Worm (Caenorhabditis elegans) whole organism, mixed stage, embryonic: ENCODE data around the gene myo-2.

Experiments used
- M03D4.4 ChIP-seq: sonication (generic microtip); optimal IDR thresholded peaks from 2 replicates; lab custom pipeline; 2017; ENCODE audit warnings: mild to moderate bottlenecking, missing genetic modification characterization, missing compliant biosample characterization
- bed-3 ChIP-seq: fragments of 200-800 bp; sonication (Bioruptor generic); optimal IDR thresholded peaks from 3 replicates; lab custom pipeline; 2018; ENCODE audit warnings: mild to moderate bottlenecking, missing genetic modification characterization, moderate library complexity, missing compliant biosample characterization
- blmp-1 ChIP-seq: fragments of 150-350 bp; optimal IDR thresholded peaks from 2 replicates; lab custom pipeline; 2014; ENCODE audit warnings: missing biosample characterization, missing genetic modification characterization
- ceh-39 ChIP-seq: fragments of 150-350 bp; optimal IDR thresholded peaks from 2 replicates; lab custom pipeline; 2014; ENCODE audit warnings: missing biosample characterization, missing genetic modification characterization
- ceh-43 ChIP-seq: fragments of 200-800 bp; sonication (Bioruptor generic); optimal IDR thresholded peaks from 2 replicates; lab custom pipeline; 2018; ENCODE audit warnings: mild to moderate bottlenecking, missing genetic modification characterization, moderate library complexity, missing compliant biosample characterization
- ceh-83 ChIP-seq: fragments of 200-800 bp; sonication (Bioruptor generic); optimal IDR thresholded peaks from 2 replicates; lab custom pipeline; 2018; ENCODE audit warnings: mild to moderate bottlenecking, missing genetic modification characterization, missing compliant biosample characterization
- ces-1 ChIP-seq: fragments of 150-350 bp; optimal IDR thresholded peaks from 2 replicates; lab custom pipeline; 2014; ENCODE audit warnings: missing biosample characterization, missing genetic modification reagents, missing genetic modification characterization
- cnd-1 ChIP-seq: fragments of 200-800 bp; sonication (Bioruptor generic); optimal IDR thresholded peaks from 2 replicates; lab custom pipeline; 2018; ENCODE audit warnings: mild to moderate bottlenecking, missing genetic modification characterization, missing compliant biosample characterization
- drap-1 ChIP-seq: fragments of 200-800 bp; sonication (Bioruptor generic); optimal IDR thresholded peaks from 3 replicates; lab custom pipeline; 2018; ENCODE audit warnings: mild to moderate bottlenecking, missing genetic modification characterization, missing compliant biosample characterization
- elt-1 ChIP-seq: sonication (generic microtip); optimal IDR thresholded peaks from 2 replicates; lab custom pipeline; 2017; ENCODE audit warnings: missing genetic modification characterization, mild to moderate bottlenecking, missing compliant biosample characterization, antibody characterized with exemption, moderate library complexity, borderline replicate concordance; ENCODE audit not compliant: insufficient read depth
- elt-3 ChIP-seq: fragments of 150-350 bp; optimal IDR thresholded peaks from 2 replicates; lab custom pipeline; 2014; ENCODE audit warnings: missing biosample characterization, missing genetic modification characterization
- flh-1 ChIP-seq: fragments of 200-800 bp; sonication (Bioruptor generic); optimal IDR thresholded peaks from 2 replicates; lab custom pipeline; 2018; ENCODE audit warnings: mild to moderate bottlenecking, missing genetic modification characterization, moderate library complexity, missing compliant biosample characterization
- ham-2 ChIP-seq: fragments of 200-800 bp; sonication (Bioruptor generic); optimal IDR thresholded peaks from 2 replicates; lab custom pipeline; 2018; ENCODE audit warnings: mild to moderate bottlenecking, missing genetic modification characterization, missing compliant biosample characterization
- hlh-1 ChIP-seq: fragments of 150-350 bp; optimal IDR thresholded peaks from 2 replicates; lab custom pipeline; 2014; ENCODE audit warnings: missing biosample characterization, missing genetic modification reagents, missing genetic modification characterization
- lin-13 ChIP-seq: fragments of 150-350 bp; optimal IDR thresholded peaks from 2 replicates; lab custom pipeline; 2014; ENCODE audit warnings: missing biosample characterization, missing genetic modification characterization
- lin-32 ChIP-seq: fragments of 200-800 bp; sonication (Bioruptor generic); optimal IDR thresholded peaks from 2 replicates; lab custom pipeline; 2018; ENCODE audit warnings: mild to moderate bottlenecking, missing genetic modification characterization, missing compliant biosample characterization
- lsy-2 ChIP-seq: fragments of 150-350 bp; optimal IDR thresholded peaks from 2 replicates; lab custom pipeline; 2014; ENCODE audit warnings: missing biosample characterization, missing genetic modification characterization
- mab-5 ChIP-seq: fragments of 150-350 bp; optimal IDR thresholded peaks from 2 replicates; lab custom pipeline; 2014; ENCODE audit warnings: missing biosample characterization, missing genetic modification characterization
- mls-2 ChIP-seq: sonication (generic microtip); optimal IDR thresholded peaks from 2 replicates; lab custom pipeline; 2016; ENCODE audit warnings: mild to moderate bottlenecking, missing genetic modification characterization, moderate library complexity, missing compliant biosample characterization
- nhr-12 ChIP-seq: fragments of 150-350 bp; optimal IDR thresholded peaks from 2 replicates; lab custom pipeline; 2014; ENCODE audit warnings: missing biosample characterization, missing genetic modification characterization
- nhr-2 ChIP-seq: fragments of 150-350 bp; optimal IDR thresholded peaks from 2 replicates; lab custom pipeline; 2014; ENCODE audit warnings: missing biosample characterization, missing genetic modification characterization
- nhr-237 ChIP-seq: fragments of 150-350 bp; optimal IDR thresholded peaks from 2 replicates; lab custom pipeline; 2014; ENCODE audit warnings: missing biosample characterization, missing genetic modification characterization
- nhr-28 ChIP-seq: fragments of 150-350 bp; optimal IDR thresholded peaks from 2 replicates; lab custom pipeline; 2014; ENCODE audit warnings: missing biosample characterization, missing genetic modification characterization
- nhr-76 ChIP-seq: sonication (generic microtip); optimal IDR thresholded peaks from 2 replicates; lab custom pipeline; 2017; ENCODE audit warnings: missing biosample characterization, missing genetic modification characterization
- pha-4 ChIP-seq: fragments of 150-350 bp; optimal IDR thresholded peaks from 2 replicates; lab custom pipeline; 2018; ENCODE audit warnings: missing biosample characterization, missing genetic modification reagents, missing genetic modification characterization
- sem-2 ChIP-seq: fragments of 200-800 bp; sonication (Bioruptor generic); optimal IDR thresholded peaks from 2 replicates; lab custom pipeline; 2018; ENCODE audit warnings: mild to moderate bottlenecking, missing genetic modification characterization, missing compliant biosample characterization
- snpc-4 ChIP-seq: fragments of 150-350 bp; optimal IDR thresholded peaks from 2 replicates; lab custom pipeline; 2014; ENCODE audit warnings: missing biosample characterization, missing genetic modification characterization
- unc-120 ChIP-seq: sonication (generic microtip); optimal IDR thresholded peaks from 2 replicates; lab custom pipeline; 2017; ENCODE audit warnings: missing genetic modification characterization, missing compliant biosample characterization; ENCODE audit not compliant: poor library complexity, severe bottlenecking
- unc-39 ChIP-seq: fragments of 150-350 bp; optimal IDR thresholded peaks from 2 replicates; lab custom pipeline; 2014; ENCODE audit warnings: missing biosample characterization, missing genetic modification characterization
- unc-62 ChIP-seq: fragments of 150-350 bp; optimal IDR thresholded peaks from 2 replicates; lab custom pipeline; 2014; ENCODE audit warnings: missing biosample characterization, missing genetic modification reagents, missing genetic modification characterization
- zip-8 ChIP-seq: fragments of 150-350 bp; optimal IDR thresholded peaks from 2 replicates; lab custom pipeline; 2014; ENCODE audit warnings: missing biosample characterization, missing genetic modification characterization
- ztf-11 ChIP-seq: fragments of 150-350 bp; optimal IDR thresholded peaks from 2 replicates; lab custom pipeline; 2014; ENCODE audit warnings: missing biosample characterization, missing genetic modification characterization

The myo-2 gene

DNA sequence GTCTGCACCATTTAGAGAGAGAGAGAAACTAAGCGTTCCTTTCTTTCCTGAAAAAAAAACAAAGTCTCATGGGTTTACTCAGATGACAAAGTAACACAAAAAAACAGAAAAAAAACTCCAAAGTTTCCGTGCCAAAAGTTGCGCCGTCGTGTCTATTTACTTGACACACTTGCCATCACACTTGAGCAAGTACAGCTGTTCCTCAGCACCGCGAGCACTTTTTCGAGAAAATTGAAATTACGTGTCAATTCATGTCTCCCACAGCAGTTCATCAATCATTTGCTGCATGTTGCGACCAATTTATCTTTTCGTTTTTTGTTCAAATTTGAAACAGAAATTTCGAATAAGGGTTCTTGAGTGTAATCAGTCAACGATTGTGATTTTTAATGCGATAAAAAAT lies 31.4 kb upstream of the myo-2 start:
- TF ChIP-seq lin-13 (no peak), nhr-76 (tag; lab: Kevin White, UChicago) (no peak), nhr-237 (tag; lab: Kevin White, UChicago) (no peak), unc-120 (tag; lab: Kevin White, UChicago) (no peak), lin-32 (GFP tag; lab: Kevin White, UChicago) (no peak), zip-8 (no peak), ceh-43 (no peak), ztf-11 (tag; lab: Kevin White, UChicago) (no peak), ham-2 (GFP tag; lab: Kevin White, UChicago) (no peak), ces-1 (GFP tag; lab: Kevin White, UChicago) (no peak)

DNA sequence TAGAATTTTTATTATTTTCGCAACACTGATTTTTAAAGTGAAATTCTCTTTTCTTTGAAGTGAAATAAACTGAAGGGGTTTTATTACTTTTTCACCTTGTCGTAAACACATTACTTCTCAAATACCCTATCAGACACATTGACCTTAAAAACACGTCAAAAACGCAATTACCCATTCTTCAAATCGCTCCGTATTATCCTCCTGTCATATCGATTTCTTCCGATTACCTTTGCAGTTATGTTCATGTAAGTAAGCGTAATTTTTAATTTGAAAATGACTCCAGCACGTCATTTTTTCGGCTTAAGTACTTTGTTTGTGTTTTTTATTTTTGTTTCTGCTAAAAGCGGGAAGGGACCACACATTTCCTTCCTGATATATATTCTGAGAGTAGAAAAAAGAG lies 29.6 kb upstream of the myo-2 start:
- TF ChIP-seq unc-120 (tag; lab: Kevin White, UChicago) (no peak), ceh-39 (tag; lab: Kevin White, UChicago) (no peak), mls-2 (no peak), elt-1 (tag; lab: Kevin White, UChicago) (no peak), lin-13 (no peak), nhr-2 (tag; lab: Kevin White, UChicago) (no peak), unc-39 (no peak), ceh-43 (no peak), pha-4 (tag; lab: Kevin White, UChicago) (no peak), bed-3 (GFP tag; lab: Kevin White, UChicago) (no peak), ham-2 (GFP tag; lab: Kevin White, UChicago) (no peak), snpc-4 (no peak), hlh-1 (no peak), lin-32 (GFP tag; lab: Kevin White, UChicago) (no peak)

DNA sequence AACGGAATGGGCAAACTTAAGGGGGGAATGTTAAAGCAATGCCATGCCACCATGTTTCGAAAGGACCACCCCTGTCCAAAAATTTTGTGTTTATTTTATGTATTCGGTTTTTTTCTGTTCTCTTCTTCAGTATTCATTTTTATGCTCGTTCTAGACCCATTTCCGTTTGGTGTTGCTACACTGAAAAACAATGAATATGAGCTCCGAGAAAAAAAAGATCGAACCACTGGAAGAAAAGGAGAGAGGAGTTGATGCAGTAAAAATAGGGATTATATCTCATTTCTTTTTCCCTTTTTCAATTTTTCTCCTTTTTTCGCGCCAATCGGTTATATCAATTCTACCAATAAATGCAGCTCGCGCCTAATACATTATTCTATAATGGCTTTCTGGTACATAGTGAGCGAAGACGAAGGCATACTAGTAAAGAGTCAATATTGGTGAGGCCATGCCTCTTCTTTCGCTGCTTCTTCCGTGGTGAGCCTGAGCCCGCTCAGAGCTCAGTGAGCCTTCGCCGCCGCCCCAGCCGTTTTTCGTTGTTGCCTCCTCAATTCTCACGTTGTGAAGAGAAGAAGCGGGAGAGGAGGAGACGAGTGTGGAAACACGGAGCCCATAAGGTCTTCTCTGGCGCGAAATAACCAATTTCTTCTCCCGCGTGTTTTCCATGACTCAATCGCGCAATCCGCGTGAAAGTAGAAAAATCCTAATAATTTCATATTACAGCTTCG lies 27.7 kb upstream of the myo-2 start:
- TF ChIP-seq ztf-11 (tag; lab: Kevin White, UChicago) (no peak), nhr-12 (tag; lab: Kevin White, UChicago) (no peak), flh-1 (no peak), mab-5 (no peak), blmp-1 (tag; lab: Kevin White, UChicago) (no peak), lin-32 (GFP tag; lab: Kevin White, UChicago) (no peak), drap-1 (GFP tag; lab: Kevin White, UChicago) (no peak), ceh-39 (tag; lab: Kevin White, UChicago) (no peak), ceh-43 (no peak), nhr-28 (tag; lab: Kevin White, UChicago) (no peak), nhr-2 (tag; lab: Kevin White, UChicago) (no peak), M03D4.4 (tag; lab: Kevin White, UChicago) (no peak), unc-62 (GFP tag; lab: Kevin White, UChicago) (no peak), hlh-1 (no peak), lsy-2 (tag; lab: Kevin White, UChicago) (no peak), elt-1 (tag; lab: Kevin White, UChicago) (no peak), ces-1 (GFP tag; lab: Kevin White, UChicago) (no peak), ceh-83 (GFP tag; lab: Kevin White, UChicago) (no peak), elt-3 (tag; lab: Kevin White, UChicago) (no peak), unc-120 (tag; lab: Kevin White, UChicago) (no peak)

DNA sequence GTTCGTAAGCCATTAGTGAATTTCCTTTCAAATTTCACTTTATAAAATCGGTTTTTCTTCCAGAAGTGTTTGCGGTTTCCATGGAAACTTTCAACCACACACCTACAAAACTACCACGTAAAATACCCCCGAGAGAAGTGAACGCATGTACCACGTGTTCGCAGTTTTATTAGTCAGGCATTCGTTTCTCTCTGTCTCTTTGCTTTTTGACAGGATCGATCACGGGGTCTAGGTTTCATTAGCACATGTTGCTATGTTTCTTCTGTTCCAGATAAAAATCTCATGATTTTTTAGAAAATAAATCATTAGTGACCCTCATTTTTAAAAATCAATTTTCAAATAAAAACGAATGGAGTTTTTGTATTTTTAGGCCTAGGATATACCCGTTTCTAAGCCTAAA lies 23.4 kb upstream of the myo-2 start:
- TF ChIP-seq flh-1 (no peak), nhr-12 (tag; lab: Kevin White, UChicago) (no peak), ceh-39 (tag; lab: Kevin White, UChicago) (no peak), ces-1 (GFP tag; lab: Kevin White, UChicago) (no peak), elt-3 (tag; lab: Kevin White, UChicago) (no peak), snpc-4 (no peak), nhr-28 (tag; lab: Kevin White, UChicago) (no peak), unc-120 (tag; lab: Kevin White, UChicago) (no peak), M03D4.4 (tag; lab: Kevin White, UChicago) (no peak), nhr-2 (tag; lab: Kevin White, UChicago) (no peak), lin-13 (no peak), nhr-76 (tag; lab: Kevin White, UChicago) (no peak), pha-4 (tag; lab: Kevin White, UChicago) (no peak), ztf-11 (tag; lab: Kevin White, UChicago) (no peak), sem-2 (GFP tag; lab: Kevin White, UChicago) (no peak), hlh-1 (no peak), lsy-2 (tag; lab: Kevin White, UChicago) (no peak), mab-5 (no peak), cnd-1 (tag; lab: Kevin White, UChicago) (no peak)
